Fruit fly (Drosophila melanogaster) whole organism, adult: Measurements from ENCODE around the gene Ptp4E.

Experiments used
- CG14711 ChIP-seq: fragments of 200-800 bp; sonication (Bioruptor generic); optimal IDR thresholded peaks from 2 replicates; lab custom pipeline; 2018; ENCODE audit warnings: missing biosample characterization, mild to moderate bottlenecking, missing genetic modification characterization, moderate library complexity
- CG33017 ChIP-seq: fragments of 200-800 bp; sonication (Bioruptor generic); optimal IDR thresholded peaks from 2 replicates; lab custom pipeline; 2018; ENCODE audit warnings: missing biosample characterization, mild to moderate bottlenecking, missing genetic modification characterization, moderate library complexity

dm6 chrX:4906573-4906972, 32.4 kb upstream of the Ptp4E start, which contains the start of gene CG6927:
- peak; percentile 78 for TF ChIP-seq CG14711 (tag; lab: Kevin White, UChicago)
- TF ChIP-seq CG33017 (tag; lab: Kevin White, UChicago), result peak; percentile 70
